Worm (Caenorhabditis elegans) whole organism, early embryonic: ENCODE measurements around the gene rga-8.

Experiments
- B0310.2 ChIP-seq: sonication (generic microtip); optimal IDR thresholded peaks from 2 replicates; lab custom pipeline; 2016; ENCODE audit warnings: mild to moderate bottlenecking, missing genetic modification characterization, missing compliant biosample characterization
- F13C5.2 ChIP-seq: sonication (generic microtip); optimal IDR thresholded peaks from 2 replicates; lab custom pipeline; 2017; ENCODE audit warnings: mild to moderate bottlenecking, missing genetic modification characterization, inconsistent platforms, missing compliant biosample characterization
- aly-1 ChIP-seq: sonication (generic microtip); optimal IDR thresholded peaks from 2 replicates; lab custom pipeline; 2016; ENCODE audit warnings: missing genetic modification characterization, missing compliant biosample characterization
- ama-1 ChIP-seq: fragments of 150-350 bp; optimal IDR thresholded peaks from 2 replicates; lab custom pipeline; 2014
- ceh-13 ChIP-seq: fragments of 200-800 bp; sonication (Bioruptor generic); optimal IDR thresholded peaks from 2 replicates; lab custom pipeline; 2018; ENCODE audit warnings: mild to moderate bottlenecking, missing genetic modification characterization, missing compliant biosample characterization
- ceh-36 ChIP-seq: sonication (generic microtip); optimal IDR thresholded peaks from 2 replicates; lab custom pipeline; 2016; ENCODE audit warnings: missing genetic modification characterization, inconsistent platforms, missing compliant biosample characterization
- ets-7 ChIP-seq: sonication (generic microtip); optimal IDR thresholded peaks from 2 replicates; lab custom pipeline; 2016; ENCODE audit warnings: missing genotype, missing genetic modification characterization, missing compliant biosample characterization
- flt-1 ChIP-seq: fragments of 200-800 bp; sonication (Bioruptor generic); IDR thresholded peaks from 2 replicates; pipeline ENCODE4 v1.3.6; 2022; ENCODE audit warnings: missing genetic modification characterization, missing compliant biosample characterization
- hmbx-1 ChIP-seq: sonication (generic microtip); optimal IDR thresholded peaks from 2 replicates; lab custom pipeline; 2016; ENCODE audit warnings: mild to moderate bottlenecking, missing genetic modification characterization, missing compliant biosample characterization
- hmg-4 ChIP-seq: fragments of 200-800 bp; sonication (Bioruptor generic); optimal IDR thresholded peaks from 2 replicates; lab custom pipeline; 2018; ENCODE audit warnings: mild to moderate bottlenecking, missing genetic modification characterization, missing compliant biosample characterization
- hnd-1 ChIP-seq: sonication (generic microtip); optimal IDR thresholded peaks from 2 replicates; lab custom pipeline; 2016; ENCODE audit warnings: missing genetic modification characterization, missing compliant biosample characterization
- pes-1 ChIP-seq: fragments of 200-800 bp; sonication (Bioruptor generic); IDR thresholded peaks from 2 replicates; pipeline ENCODE4 v1.3.6; 2022; ENCODE audit warnings: missing genetic modification reagents, missing genetic modification characterization, missing compliant biosample characterization
- scrt-1 ChIP-seq: fragments of 200-800 bp; sonication (Bioruptor generic); IDR thresholded peaks from 2 replicates; pipeline ENCODE4 v1.3.6; 2022; ENCODE audit warnings: missing genetic modification characterization, missing compliant biosample characterization
- sea-1 ChIP-seq: fragments of 200-800 bp; sonication (Bioruptor generic); conservative IDR thresholded peaks from 2 replicates; pipeline ENCODE4 v1.3.6; 2022; ENCODE audit warnings: missing genetic modification characterization, missing compliant biosample characterization
- tbx-11 ChIP-seq: fragments of 200-800 bp; sonication (Bioruptor generic); IDR thresholded peaks from 2 replicates; pipeline ENCODE4 v1.3.6; 2022; ENCODE audit warnings: missing genetic modification characterization, missing compliant biosample characterization
- tbx-37 ChIP-seq: fragments of 200-800 bp; sonication (Bioruptor generic); conservative IDR thresholded peaks from 2 replicates; pipeline ENCODE4 v1.3.6; 2022; ENCODE audit warnings: missing genetic modification reagents, missing genetic modification characterization, missing compliant biosample characterization
- tra-4 ChIP-seq: sonication (generic microtip); optimal IDR thresholded peaks from 2 replicates; lab custom pipeline; 2017; ENCODE audit warnings: missing genetic modification characterization, missing compliant biosample characterization

The rga-8 gene

ce11 chrX:5279674-5280073, at the start of gene rga-8:
TSS of gene rga-8 (minus strand) at chrX:5279774.
- TF ChIP-seq hmg-4 (no peak), sea-1 (no peak), aly-1 (tag; lab: Kevin White, UChicago) (no peak), ceh-13 (GFP tag; lab: Kevin White, UChicago) (no peak), ama-1 (lab: Kevin White, UChicago) (no peak), ceh-36 (tag; lab: Kevin White, UChicago) (no peak), flt-1 (GFP tag; lab: Robert Waterston, UW) (no peak)

- no peak for TF ChIP-seq tra-4
- TF ChIP-seq scrt-1, result no peak
- no peak for TF ChIP-seq tbx-37 (GFP tag; lab: Robert Waterston, UW)
- TF ChIP-seq B0310.2, result no peak
- no peak for TF ChIP-seq ceh-13 (GFP tag; lab: Kevin White, UChicago)
- TF ChIP-seq sea-1, result no peak
- TF ChIP-seq aly-1 (tag; lab: Kevin White, UChicago), result no peak
- TF ChIP-seq hmg-4, result no peak
- TF ChIP-seq flt-1 (GFP tag; lab: Robert Waterston, UW), result no peak
- no peak for TF ChIP-seq pes-1 (GFP tag; lab: Robert Waterston, UW)
- no peak for TF ChIP-seq hmbx-1
- TF ChIP-seq ceh-36 (tag; lab: Kevin White, UChicago), result no peak
- TF ChIP-seq F13C5.2, result no peak
- TF ChIP-seq ama-1 (lab: Kevin White, UChicago), result no peak
- no peak for TF ChIP-seq ets-7
- TF ChIP-seq tbx-11 (GFP tag; lab: Robert Waterston, UW), result no peak
- no peak for TF ChIP-seq hnd-1 (tag; lab: Kevin White, UChicago)
These were observed 49.7 kb upstream of the rga-8 start, which contains the start of gene C26B9.5 for ce11 chrX:5329236-5329635. TSS of gene C26B9.5 (plus strand) at chrX:5329479.

ce11 chrX:5323287-5323686, 43.7 kb upstream of the rga-8 start, which contains the start of gene sto-2:
TSS of gene sto-2 (minus strand) at chrX:5323387.
- no peak for TF ChIP-seq F13C5.2
- TF ChIP-seq tbx-37 (GFP tag; lab: Robert Waterston, UW), result no peak
- TF ChIP-seq pes-1 (GFP tag; lab: Robert Waterston, UW), result no peak
- no peak for TF ChIP-seq ama-1 (lab: Kevin White, UChicago)
- no peak for TF ChIP-seq hnd-1 (tag; lab: Kevin White, UChicago)
- TF ChIP-seq tbx-11 (GFP tag; lab: Robert Waterston, UW), result no peak
- TF ChIP-seq ceh-36 (tag; lab: Kevin White, UChicago), result no peak
- no peak for TF ChIP-seq B0310.2
- no peak for TF ChIP-seq scrt-1
- TF ChIP-seq tra-4, result no peak
- TF ChIP-seq ceh-13 (GFP tag; lab: Kevin White, UChicago), result no peak
- TF ChIP-seq aly-1 (tag; lab: Kevin White, UChicago), result no peak
- no peak for TF ChIP-seq ets-7
- no peak for TF ChIP-seq hmg-4
- TF ChIP-seq sea-1, result no peak

ce11 chrX:5321563-5321962, 42.0 kb upstream of the rga-8 start:
- TF ChIP-seq hmbx-1, result no peak
- TF ChIP-seq hmg-4, result no peak
- TF ChIP-seq ama-1 (lab: Kevin White, UChicago), result no peak
- TF ChIP-seq hnd-1 (tag; lab: Kevin White, UChicago), result no peak
- no peak for TF ChIP-seq aly-1 (tag; lab: Kevin White, UChicago)
- TF ChIP-seq ceh-13 (GFP tag; lab: Kevin White, UChicago), result no peak
- TF ChIP-seq tbx-11 (GFP tag; lab: Robert Waterston, UW), result no peak
- no peak for TF ChIP-seq ets-7
- no peak for TF ChIP-seq flt-1 (GFP tag; lab: Robert Waterston, UW)
- TF ChIP-seq sea-1, result no peak
- no peak for TF ChIP-seq B0310.2
- no peak for TF ChIP-seq pes-1 (GFP tag; lab: Robert Waterston, UW)
- TF ChIP-seq scrt-1, result no peak
- TF ChIP-seq ceh-36 (tag; lab: Kevin White, UChicago), result no peak

- peak; percentile 83 for TF ChIP-seq tbx-11 (GFP tag; lab: Robert Waterston, UW)
- no peak for TF ChIP-seq hmg-4
- TF ChIP-seq ceh-13 (GFP tag; lab: Kevin White, UChicago), result peak; percentile 78
- peak; percentile 88 for TF ChIP-seq flt-1 (GFP tag; lab: Robert Waterston, UW)
- peak; percentile 23 for TF ChIP-seq ets-7
- no peak; the same call in none of the 2 replicates for TF ChIP-seq scrt-1
- peak; percentile 65 for TF ChIP-seq hnd-1 (tag; lab: Kevin White, UChicago)
- TF ChIP-seq sea-1, result no peak; the same call in 1 of the 2 replicates
- TF ChIP-seq B0310.2, result peak; percentile 68
- peak; percentile 64 for TF ChIP-seq tra-4
- peak; percentile 80 for TF ChIP-seq ceh-36 (tag; lab: Kevin White, UChicago)
- peak; percentile 79 for TF ChIP-seq F13C5.2
- peak; percentile 72 for TF ChIP-seq aly-1 (tag; lab: Kevin White, UChicago)
- TF ChIP-seq ama-1 (lab: Kevin White, UChicago), result no peak
- peak; percentile 88 for TF ChIP-seq pes-1 (GFP tag; lab: Robert Waterston, UW)
- peak; percentile 85 for TF ChIP-seq tbx-37 (GFP tag; lab: Robert Waterston, UW)
- TF ChIP-seq hmbx-1, result peak; percentile 41
These were observed 39.8 kb upstream of the rga-8 start for ce11 chrX:5319214-5319838.

- TF ChIP-seq scrt-1 (no peak), ets-7 (no peak), ama-1 (lab: Kevin White, UChicago) (no peak), tbx-11 (GFP tag; lab: Robert Waterston, UW) (no peak)
These were observed 31.6 kb upstream of the rga-8 start for ce11 chrX:5311174-5311573.

- TF ChIP-seq pes-1 (GFP tag; lab: Robert Waterston, UW), result no peak
- TF ChIP-seq aly-1 (tag; lab: Kevin White, UChicago), result no peak
- no peak for TF ChIP-seq tbx-37 (GFP tag; lab: Robert Waterston, UW)
- TF ChIP-seq F13C5.2, result no peak
- no peak for TF ChIP-seq tbx-11 (GFP tag; lab: Robert Waterston, UW)
- no peak for TF ChIP-seq scrt-1
- no peak for TF ChIP-seq sea-1
- TF ChIP-seq hmg-4, result no peak
These were observed 30.0 kb upstream of the rga-8 start for ce11 chrX:5309622-5310021.
